Fruit fly (Drosophila melanogaster) whole organism, prepupa: ENCODE data around the gene Nhe3.

Experiments
- Blimp-1 ChIP-seq: fragments of 200-800 bp; sonication (Bioruptor generic); optimal IDR thresholded peaks from 3 replicates; lab custom pipeline; 2017; ENCODE audit warnings: missing biosample characterization, missing genetic modification characterization, mild to moderate bottlenecking, moderate library complexity, missing genetic modification reagents
- CG11294 ChIP-seq: fragments of 200-800 bp; sonication (Bioruptor generic); IDR thresholded peaks from 2 replicates; pipeline ENCODE4 v1.3.6; 2022; ENCODE audit warnings: missing biosample characterization, missing genetic modification characterization
- CG11762 ChIP-seq: fragments of 200-800 bp; sonication (Bioruptor generic); optimal IDR thresholded peaks from 3 replicates; lab custom pipeline; 2016; ENCODE audit warnings: missing biosample characterization, missing genetic modification characterization; ENCODE audit not compliant: insufficient read depth
- CG11902 ChIP-seq: fragments of 200-800 bp; sonication (Bioruptor generic); optimal IDR thresholded peaks from 3 replicates; lab custom pipeline; 2016; ENCODE audit warnings: missing biosample characterization, missing genetic modification characterization
- CG1621 ChIP-seq: fragments of 200-800 bp; sonication (Bioruptor generic); optimal IDR thresholded peaks from 3 replicates; lab custom pipeline; 2018; ENCODE audit warnings: missing biosample characterization, mild to moderate bottlenecking, missing genetic modification characterization
- CG3032 ChIP-seq: fragments of 200-800 bp; optimal IDR thresholded peaks from 2 replicates; lab custom pipeline; 2019; ENCODE audit warnings: missing biosample characterization, mild to moderate bottlenecking, missing genetic modification characterization, moderate library complexity
- CG3919 ChIP-seq: fragments of 200-800 bp; sonication (Bioruptor generic); optimal IDR thresholded peaks from 3 replicates; lab custom pipeline; 2016; ENCODE audit warnings: missing biosample characterization, missing genetic modification characterization
- CG4318 ChIP-seq: fragments of 200-800 bp; sonication (Bioruptor generic); optimal IDR thresholded peaks from 3 replicates; lab custom pipeline; 2017; ENCODE audit warnings: missing biosample characterization, mild to moderate bottlenecking, missing genetic modification characterization
- CG6163 ChIP-seq: fragments of 200-800 bp; sonication (Bioruptor generic); IDR thresholded peaks from 3 replicates; pipeline ENCODE4 v1.3.6; 2022; ENCODE audit warnings: missing biosample characterization, missing genetic modification characterization
- CG6276 ChIP-seq: fragments of 200-800 bp; sonication (Bioruptor generic); optimal IDR thresholded peaks from 2 replicates; lab custom pipeline; 2017; ENCODE audit warnings: missing biosample characterization, mild to moderate bottlenecking, missing genetic modification characterization
- CG6854 ChIP-seq: fragments of 200-800 bp; sonication (Bioruptor generic); optimal IDR thresholded peaks from 2 replicates; lab custom pipeline; 2017; ENCODE audit warnings: missing biosample characterization, mild to moderate bottlenecking, missing genetic modification characterization
- CG8119 ChIP-seq: fragments of 200-800 bp; sonication (Bioruptor generic); IDR thresholded peaks from 3 replicates; pipeline ENCODE4 v1.3.6; 2022; ENCODE audit warnings: missing biosample characterization, missing genetic modification characterization
- CG8632 ChIP-seq: fragments of 200-800 bp; sonication (Bioruptor generic); optimal IDR thresholded peaks from 3 replicates; lab custom pipeline; 2016; ENCODE audit warnings: missing biosample characterization, missing genetic modification characterization
- Eip75B ChIP-seq: fragments of 200-800 bp; sonication (Bioruptor generic); optimal IDR thresholded peaks from 3 replicates; lab custom pipeline; 2016; ENCODE audit warnings: missing biosample characterization, missing genetic modification characterization
- Eip78C ChIP-seq: fragments of 200-800 bp; sonication (Bioruptor generic); peaks from one replicate; lab custom pipeline; 2016; ENCODE audit warnings: missing biosample characterization, missing genetic modification characterization
- Eip93F ChIP-seq: fragments of 200-800 bp; sonication (Bioruptor generic); optimal IDR thresholded peaks from 2 replicates; lab custom pipeline; 2016; ENCODE audit warnings: missing biosample characterization, mild to moderate bottlenecking, missing genetic modification characterization
- Ets21C ChIP-seq: fragments of 200-800 bp; sonication (Bioruptor generic); optimal IDR thresholded peaks from 3 replicates; lab custom pipeline; 2016; ENCODE audit warnings: missing biosample characterization, missing genetic modification characterization
- Ets96B ChIP-seq: fragments of 200-800 bp; optimal IDR thresholded peaks from 2 replicates; lab custom pipeline; 2019; ENCODE audit warnings: missing biosample characterization, mild to moderate bottlenecking, missing genetic modification characterization, moderate library complexity
- Gug ChIP-seq: fragments of 200-800 bp; sonication (Bioruptor generic); IDR thresholded peaks from 2 replicates; pipeline ENCODE4 v1.3.6; 2022; ENCODE audit warnings: missing biosample characterization, missing genetic modification characterization
- Hr39 ChIP-seq: fragments of 200-800 bp; sonication (Bioruptor generic); optimal IDR thresholded peaks from 2 replicates; lab custom pipeline; 2016; ENCODE audit warnings: missing biosample characterization, missing genetic modification characterization
- Hr4 ChIP-seq: fragments of 200-800 bp; sonication (Bioruptor generic); optimal IDR thresholded peaks from 3 replicates; lab custom pipeline; 2016; ENCODE audit warnings: missing biosample characterization, missing genetic modification characterization
- OdsH ChIP-seq: fragments of 200-800 bp; sonication (Bioruptor generic); optimal IDR thresholded peaks from 3 replicates; lab custom pipeline; 2016; ENCODE audit warnings: missing biosample characterization, missing genetic modification characterization
- Smox ChIP-seq: fragments of 200-800 bp; sonication (Bioruptor generic); optimal IDR thresholded peaks from 3 replicates; lab custom pipeline; 2016; ENCODE audit warnings: missing biosample characterization, missing genetic modification characterization
- Sox14 ChIP-seq: fragments of 200-800 bp; sonication (Bioruptor generic); optimal IDR thresholded peaks from 3 replicates; lab custom pipeline; 2016; ENCODE audit warnings: missing biosample characterization, missing genetic modification characterization
- Sox15 ChIP-seq: fragments of 200-800 bp; sonication (Bioruptor generic); optimal IDR thresholded peaks from 3 replicates; lab custom pipeline; 2016; ENCODE audit warnings: missing biosample characterization, missing genetic modification characterization
- achi ChIP-seq: fragments of 200-800 bp; sonication (Bioruptor generic); optimal IDR thresholded peaks from 3 replicates; lab custom pipeline; 2016; ENCODE audit warnings: missing biosample characterization, missing genetic modification characterization
- cyc ChIP-seq: fragments of 200-800 bp; sonication (Bioruptor generic); optimal IDR thresholded peaks from 3 replicates; lab custom pipeline; 2016; ENCODE audit warnings: missing biosample characterization, missing genetic modification characterization
- dac ChIP-seq: fragments of 200-800 bp; sonication (Bioruptor generic); optimal IDR thresholded peaks from 2 replicates; lab custom pipeline; 2017; ENCODE audit warnings: missing biosample characterization, mild to moderate bottlenecking, missing genetic modification characterization
- dsx ChIP-seq: fragments of 200-800 bp; optimal IDR thresholded peaks from 3 replicates; lab custom pipeline; 2019; ENCODE audit warnings: missing biosample characterization, mild to moderate bottlenecking, missing genetic modification characterization, moderate library complexity; ENCODE audit not compliant: poor library complexity, severe bottlenecking
- esn ChIP-seq: fragments of 200-800 bp; sonication (Bioruptor generic); optimal IDR thresholded peaks from 2 replicates; lab custom pipeline; 2016; ENCODE audit warnings: missing biosample characterization, mild to moderate bottlenecking, missing genetic modification characterization, moderate library complexity
- fd59A ChIP-seq: fragments of 200-800 bp; sonication (Bioruptor generic); optimal IDR thresholded peaks from 2 replicates; lab custom pipeline; 2017; ENCODE audit warnings: missing biosample characterization, mild to moderate bottlenecking, missing genetic modification characterization, missing genetic modification reagents
- fd85E ChIP-seq: fragments of 200-800 bp; sonication (Bioruptor generic); optimal IDR thresholded peaks from 3 replicates; lab custom pipeline; 2016; ENCODE audit warnings: missing biosample characterization, missing genetic modification characterization
- fkh ChIP-seq: fragments of 200-800 bp; sonication (Bioruptor generic); optimal IDR thresholded peaks from 3 replicates; lab custom pipeline; 2017; ENCODE audit warnings: missing biosample characterization, mild to moderate bottlenecking, missing genetic modification characterization, moderate library complexity
- pdm3 ChIP-seq: fragments of 200-800 bp; sonication (Bioruptor generic); optimal IDR thresholded peaks from 3 replicates; lab custom pipeline; 2016; ENCODE audit warnings: missing biosample characterization, missing genetic modification characterization
- vri ChIP-seq: fragments of 200-800 bp; sonication (Bioruptor generic); optimal IDR thresholded peaks from 3 replicates; lab custom pipeline; 2016; ENCODE audit warnings: missing biosample characterization, mild to moderate bottlenecking, missing genetic modification characterization

Nhe3 gene

DNA sequence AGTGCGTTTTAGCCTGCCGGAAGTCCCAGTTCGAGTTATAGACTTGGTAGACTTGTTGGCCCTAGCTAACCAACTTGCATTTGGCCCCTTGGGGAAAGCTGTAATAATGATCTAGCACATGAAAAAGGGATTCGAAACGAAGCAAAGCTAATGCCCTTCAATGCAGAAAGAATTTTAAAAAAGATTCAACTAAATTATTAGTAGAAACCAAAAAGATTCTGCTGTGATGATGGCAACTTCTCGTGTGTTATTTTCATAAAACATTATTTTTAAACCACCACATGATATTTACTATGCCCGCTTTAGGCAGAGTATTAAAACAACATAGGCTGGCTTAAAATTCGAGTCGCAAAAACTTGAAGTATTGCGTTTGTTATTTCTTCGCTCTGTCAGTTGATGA is 7.9 kb upstream of the Nhe3 start (continued):
- no peak for TF ChIP-seq Gug
- no peak for TF ChIP-seq Sox14 (GFP tag; lab: Kevin White, UChicago)
- TF ChIP-seq CG6854 (GFP tag; lab: Kevin White, UChicago): no peak
- no peak for TF ChIP-seq CG11294 (GFP tag; lab: Robert Waterston, UW)
- no peak for TF ChIP-seq fd85E (GFP tag; lab: Kevin White, UChicago)
- no peak for TF ChIP-seq fd59A (GFP tag; lab: Kevin White, UChicago)
- TF ChIP-seq CG11762 (GFP tag; lab: Kevin White, UChicago): no peak
- TF ChIP-seq Ets96B (tag; lab: Kevin White, UChicago): peak; percentile 8
- no peak for TF ChIP-seq CG4318 (GFP tag; lab: Kevin White, UChicago)
- no peak for TF ChIP-seq CG3032 (tag; lab: Kevin White, UChicago)
- no peak for TF ChIP-seq Sox15 (GFP tag; lab: Kevin White, UChicago)
- no peak for TF ChIP-seq Blimp-1 (GFP tag; lab: Kevin White, UChicago)
- TF ChIP-seq achi (GFP tag; lab: Kevin White, UChicago): no peak
- peak; percentile 9 for TF ChIP-seq Eip75B (GFP tag; lab: Kevin White, UChicago)
- TF ChIP-seq Hr39 (GFP tag; lab: Kevin White, UChicago): peak; percentile 15
- peak; percentile 22 for TF ChIP-seq OdsH (GFP tag; lab: Kevin White, UChicago)
- peak; percentile 31 for TF ChIP-seq Eip78C (GFP tag; lab: Kevin White, UChicago)
- TF ChIP-seq, all 60 proteins: peak for 16

- TF ChIP-seq CG6163 (no peak), fd59A (GFP tag; lab: Kevin White, UChicago) (no peak), esn (GFP tag; lab: Kevin White, UChicago) (no peak), CG8119 (GFP tag; lab: Robert Waterston, UW) (no peak), CG1621 (tag; lab: Kevin White, UChicago) (no peak), dac (no peak), cyc (no peak), Smox (GFP tag; lab: Kevin White, UChicago) (no peak), CG6276 (GFP tag; lab: Kevin White, UChicago) (no peak), vri (GFP tag; lab: Kevin White, UChicago) (no peak)
- TF ChIP-seq, all 60 proteins: peak for 0
Observed at dm6 chr2L:6686612-6687011, 2.4 kb upstream of the Nhe3 start, which contains the start of gene CG11327. Gene CG11327 (minus strand): TSS chr2L:6686712.

DNA sequence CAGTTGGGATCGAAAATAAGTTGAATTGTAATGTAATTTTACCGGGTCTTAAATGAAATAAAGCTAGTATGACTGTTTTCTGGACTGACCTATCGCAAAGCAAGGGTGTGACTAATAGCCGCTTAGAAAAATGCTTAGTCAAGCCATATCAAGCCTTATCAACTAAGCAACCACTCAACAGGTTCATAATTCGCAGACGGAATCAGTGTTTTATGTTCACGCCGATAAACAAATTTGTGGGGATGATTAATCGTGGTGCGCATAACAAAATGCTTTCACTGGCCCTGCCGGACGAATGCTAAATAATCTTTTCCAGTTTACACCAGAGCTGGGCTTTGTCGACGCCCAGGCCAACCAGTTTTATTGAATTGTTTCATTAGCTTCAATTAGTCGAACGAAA is 1.3 kb downstream of the Nhe3 start:
- TF ChIP-seq fkh (GFP tag; lab: Kevin White, UChicago) (peak; percentile 45), Eip93F (GFP tag; lab: Kevin White, UChicago) (no peak)

dm6 chr2L:6677453-6677852 is 6.7 kb downstream of the Nhe3 start, which contains the start of gene Nse1:
Gene Nse1 (minus strand): TSS chr2L:6677625.
- TF ChIP-seq Ets96B (tag; lab: Kevin White, UChicago) (no peak), dac (no peak), Gug (no peak), Hr39 (GFP tag; lab: Kevin White, UChicago) (no peak), dsx (GFP tag; lab: Kevin White, UChicago) (no peak), CG3919 (GFP tag; lab: Kevin White, UChicago) (no peak), pdm3 (no peak), Hr4 (GFP tag; lab: Kevin White, UChicago) (no peak), CG11902 (GFP tag; lab: Kevin White, UChicago) (no peak), CG8632 (GFP tag; lab: Kevin White, UChicago) (no peak), Ets21C (no peak)
- TF ChIP-seq, all 60 proteins: peak for 0
